Worm (Caenorhabditis elegans) whole organism, late embryonic: Measurements from ENCODE around the gene C04C3.14.

Experiments used
- C08G9.2 ChIP-seq: sonication (generic microtip); optimal IDR thresholded peaks from 2 replicates; lab custom pipeline; 2016; ENCODE audit warnings: mild to moderate bottlenecking, missing genetic modification characterization, moderate library complexity, missing compliant biosample characterization
- Y22D7AL.16 ChIP-seq: sonication (generic microtip); optimal IDR thresholded peaks from 2 replicates; lab custom pipeline; 2016; ENCODE audit warnings: missing genetic modification characterization, missing compliant biosample characterization
- ama-1 ChIP-seq: fragments of 150-350 bp; optimal IDR thresholded peaks from 2 replicates; lab custom pipeline; 2014
- ceh-14 ChIP-seq: sonication (generic microtip); optimal IDR thresholded peaks from 2 replicates; lab custom pipeline; 2016; ENCODE audit warnings: missing genotype, missing genetic modification characterization, missing compliant biosample characterization
- ceh-19 ChIP-seq: fragments of 200-800 bp; sonication (Bioruptor generic); optimal IDR thresholded peaks from 2 replicates; lab custom pipeline; 2018; ENCODE audit warnings: mild to moderate bottlenecking, missing genetic modification characterization, missing compliant biosample characterization
- ceh-2 ChIP-seq: sonication (generic microtip); optimal IDR thresholded peaks from 2 replicates; lab custom pipeline; 2016; ENCODE audit warnings: missing genotype, missing genetic modification characterization, missing compliant biosample characterization
- ceh-22 ChIP-seq: sonication (generic microtip); optimal IDR thresholded peaks from 2 replicates; lab custom pipeline; 2017; ENCODE audit warnings: missing biosample characterization, missing genetic modification characterization
- ceh-24 ChIP-seq: sonication (generic microtip); optimal IDR thresholded peaks from 2 replicates; lab custom pipeline; 2016; ENCODE audit warnings: mild to moderate bottlenecking, missing genetic modification characterization, missing compliant biosample characterization
- ceh-30 ChIP-seq: fragments of 150-350 bp; optimal IDR thresholded peaks from 2 replicates; lab custom pipeline; 2014; ENCODE audit warnings: missing biosample characterization, missing genetic modification characterization
- ceh-48 ChIP-seq: sonication (generic microtip); optimal IDR thresholded peaks from 2 replicates; lab custom pipeline; 2016; ENCODE audit warnings: missing genetic modification characterization, inconsistent platforms, missing compliant biosample characterization
- elt-4 ChIP-seq: sonication (generic microtip); optimal IDR thresholded peaks from 2 replicates; lab custom pipeline; 2016; ENCODE audit warnings: missing genetic modification characterization, missing compliant biosample characterization
- eyg-1 ChIP-seq: sonication (generic microtip); optimal IDR thresholded peaks from 2 replicates; lab custom pipeline; 2016; ENCODE audit warnings: missing genotype, missing genetic modification characterization, missing compliant biosample characterization
- fax-1 ChIP-seq: sonication (generic microtip); optimal IDR thresholded peaks from 2 replicates; lab custom pipeline; 2016; ENCODE audit warnings: missing genotype, missing genetic modification characterization, missing compliant biosample characterization
- fkh-10 ChIP-seq: fragments of 150-350 bp; optimal IDR thresholded peaks from 2 replicates; lab custom pipeline; 2014; ENCODE audit warnings: missing biosample characterization, missing genetic modification reagents, missing genetic modification characterization
- hlh-13 ChIP-seq: fragments of 200-800 bp; sonication (Bioruptor generic); optimal IDR thresholded peaks from 2 replicates; lab custom pipeline; 2018; ENCODE audit warnings: mild to moderate bottlenecking, missing genetic modification characterization, missing compliant biosample characterization
- hlh-30 ChIP-seq: sonication (generic microtip); optimal IDR thresholded peaks from 2 replicates; lab custom pipeline; 2017; ENCODE audit warnings: antibody characterized with exemption, missing genetic modification characterization, missing compliant biosample characterization; ENCODE audit not compliant: insufficient read depth
- hlh-6 ChIP-seq: sonication (generic microtip); optimal IDR thresholded peaks from 2 replicates; lab custom pipeline; 2016; ENCODE audit warnings: missing genotype, missing genetic modification characterization, missing compliant biosample characterization
- hlh-8 ChIP-seq: sonication (generic microtip); optimal IDR thresholded peaks from 2 replicates; lab custom pipeline; 2016; ENCODE audit warnings: missing genotype, missing genetic modification characterization, missing compliant biosample characterization
- lim-6 ChIP-seq: sonication (generic microtip); optimal IDR thresholded peaks from 2 replicates; lab custom pipeline; 2016; ENCODE audit warnings: missing genetic modification characterization, missing compliant biosample characterization
- lin-11 ChIP-seq: fragments of 200-800 bp; sonication (Bioruptor generic); optimal IDR thresholded peaks from 2 replicates; lab custom pipeline; 2018; ENCODE audit warnings: mild to moderate bottlenecking, missing genetic modification characterization, missing compliant biosample characterization
- madf-2 ChIP-seq: sonication (generic microtip); optimal IDR thresholded peaks from 2 replicates; lab custom pipeline; 2017; ENCODE audit warnings: missing genetic modification characterization, missing compliant biosample characterization
- mec-3 ChIP-seq: sonication (generic microtip); optimal IDR thresholded peaks from 2 replicates; lab custom pipeline; 2016; ENCODE audit warnings: borderline replicate concordance, missing genetic modification characterization, missing compliant biosample characterization
- nfya-1 ChIP-seq: sonication (generic microtip); optimal IDR thresholded peaks from 2 replicates; lab custom pipeline; 2017; ENCODE audit warnings: missing genetic modification characterization, mild to moderate bottlenecking, missing compliant biosample characterization, antibody characterized with exemption, moderate library complexity
- nhr-232 ChIP-seq: sonication (generic microtip); optimal IDR thresholded peaks from 2 replicates; lab custom pipeline; 2016; ENCODE audit warnings: missing genetic modification characterization, missing compliant biosample characterization
- odd-2 ChIP-seq: sonication (generic microtip); optimal IDR thresholded peaks from 2 replicates; lab custom pipeline; 2017; ENCODE audit warnings: antibody characterized with exemption, mild to moderate bottlenecking, missing genetic modification characterization, missing compliant biosample characterization
- pax-1 ChIP-seq: fragments of 150-350 bp; optimal IDR thresholded peaks from 2 replicates; lab custom pipeline; 2014; ENCODE audit warnings: missing biosample characterization, missing genetic modification characterization
- pha-2 ChIP-seq: sonication (generic microtip); optimal IDR thresholded peaks from 2 replicates; lab custom pipeline; 2017; ENCODE audit warnings: mild to moderate bottlenecking, missing genetic modification characterization, missing compliant biosample characterization
- rnt-1 ChIP-seq: sonication (generic microtip); optimal IDR thresholded peaks from 2 replicates; lab custom pipeline; 2016; ENCODE audit warnings: missing genetic modification characterization, missing compliant biosample characterization
- syd-9 ChIP-seq: sonication (generic microtip); optimal IDR thresholded peaks from 2 replicates; lab custom pipeline; 2016; ENCODE audit warnings: mild to moderate bottlenecking, missing genetic modification characterization, moderate library complexity, missing compliant biosample characterization
- unc-3 ChIP-seq, 2 experiments: fragments of 200-800 bp in 1 of 2; sonication (Bioruptor generic) in 1 of 2; sonication (generic microtip) in 1 of 2; conservative IDR thresholded peaks in 1 of 2; optimal IDR thresholded peaks in 1 of 2; 2 replicates each; pipeline versions ENCODE4 v1.3.6 to Lab custom; 2016 to 2022; ENCODE audit warnings: missing compliant biosample characterization in 2 of 2, missing genetic modification characterization in 2 of 2, missing genetic modification reagents in 1 of 2
- unc-42 ChIP-seq: sonication (generic microtip); optimal IDR thresholded peaks from 2 replicates; lab custom pipeline; 2016; ENCODE audit warnings: missing genotype, missing genetic modification characterization, missing compliant biosample characterization
- ztf-16 ChIP-seq: sonication (generic microtip); optimal IDR thresholded peaks from 2 replicates; lab custom pipeline; 2017; ENCODE audit warnings: missing genetic modification characterization, missing compliant biosample characterization

The C04C3.14 gene

DNA sequence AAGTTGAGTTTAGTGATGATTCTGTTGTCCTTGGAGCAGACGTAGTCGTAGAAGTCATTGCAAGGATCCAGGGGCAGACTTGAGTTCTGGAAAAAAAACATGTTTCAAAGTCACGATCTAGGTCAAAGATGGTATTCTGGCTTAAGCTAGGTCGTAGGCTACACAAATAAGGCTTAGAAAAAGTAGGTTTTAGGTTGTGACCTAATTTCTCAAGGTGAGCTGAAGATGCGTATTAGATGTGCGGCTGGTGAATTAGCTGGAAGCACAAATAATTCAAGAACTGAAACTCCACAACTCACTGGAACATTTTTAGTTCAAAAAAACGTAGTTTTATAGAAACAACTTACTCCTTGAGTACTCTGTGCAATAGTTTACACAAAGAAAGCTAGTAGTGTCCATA is 48.4 kb downstream of the C04C3.14 start, which contains the start of gene F09D12.2:
F09D12.2 (minus strand) TSS at position 101 of the 400 bp plus-strand sequence.
- TF ChIP-seq syd-9 = no peak
- TF ChIP-seq rnt-1 (tag; lab: Kevin White, UChicago) = no peak
- TF ChIP-seq ceh-22 (tag; lab: Kevin White, UChicago) = no peak
- TF ChIP-seq ceh-14 = no peak
- no peak for TF ChIP-seq unc-3 (GFP tag; conservative IDR thresholded peaks at IDR 0.05; lab: Robert Waterston, UW)
- TF ChIP-seq unc-3 (tag; optimal IDR thresholded peaks at IDR 0.05; lab: Kevin White, UChicago) = no peak
- TF ChIP-seq ceh-19 (GFP tag; lab: Kevin White, UChicago) = no peak
- TF ChIP-seq pha-2 (tag; lab: Kevin White, UChicago) = no peak
- no peak for TF ChIP-seq ceh-48
- no peak for TF ChIP-seq unc-42 (tag; lab: Kevin White, UChicago)
- TF ChIP-seq hlh-6 (tag; lab: Kevin White, UChicago) = no peak
- TF ChIP-seq odd-2 (tag; lab: Kevin White, UChicago) = no peak
- TF ChIP-seq lim-6 (tag; lab: Kevin White, UChicago) = no peak
- TF ChIP-seq hlh-13 (GFP tag; lab: Kevin White, UChicago) = no peak
- TF ChIP-seq eyg-1 (tag; lab: Kevin White, UChicago) = no peak
- no peak for TF ChIP-seq mec-3 (tag; lab: Kevin White, UChicago)
- TF ChIP-seq ceh-30 (tag; lab: Kevin White, UChicago) = no peak
- TF ChIP-seq Y22D7AL.16 (tag; lab: Kevin White, UChicago) = no peak
- no peak for TF ChIP-seq ceh-2 (tag; lab: Kevin White, UChicago)
- TF ChIP-seq, all 69 proteins: peak for 0

- TF ChIP-seq ceh-30 (tag; lab: Kevin White, UChicago) (no peak), nhr-232 (no peak), pax-1 (tag; lab: Kevin White, UChicago) (no peak), elt-4 (no peak), fax-1 (tag; lab: Kevin White, UChicago) (no peak), hlh-8 (tag; lab: Kevin White, UChicago) (no peak), odd-2 (tag; lab: Kevin White, UChicago) (no peak), nfya-1 (tag; lab: Kevin White, UChicago) (no peak), ceh-24 (tag; lab: Kevin White, UChicago) (no peak), ztf-16 (tag; lab: Kevin White, UChicago) (no peak), Y22D7AL.16 (tag; lab: Kevin White, UChicago) (no peak), ceh-19 (GFP tag; lab: Kevin White, UChicago) (no peak), hlh-30 (tag; lab: Kevin White, UChicago) (no peak), C08G9.2 (no peak), ceh-48 (no peak), unc-3 (GFP tag; conservative IDR thresholded peaks at IDR 0.05; lab: Robert Waterston, UW) (no peak), unc-3 (tag; optimal IDR thresholded peaks at IDR 0.05; lab: Kevin White, UChicago) (no peak), fkh-10 (GFP tag; lab: Kevin White, UChicago) (no peak), ama-1 (lab: Kevin White, UChicago) (no peak), madf-2 (tag; lab: Kevin White, UChicago) (no peak), lin-11 (tag; lab: Kevin White, UChicago) (no peak)
Observed at ce11 chrIV:3444614-3445013, 48.9 kb downstream of the C04C3.14 start, which contains the start of gene F58E2.5. Gene F58E2.5 (plus strand): TSS chrIV:3444914.
